Worm (Caenorhabditis elegans) whole organism, L1 larva: ENCODE data around the gene ztf-27.

Experiments
- Y116A8C.19 ChIP-seq: sonication (generic microtip); optimal IDR thresholded peaks from 2 replicates; lab custom pipeline; 2016; ENCODE audit warnings: missing compliant biosample characterization, missing genetic modification characterization, borderline replicate concordance
- ama-1 ChIP-seq: fragments of 150-350 bp; optimal IDR thresholded peaks from 2 replicates; lab custom pipeline; 2014
- efl-3 ChIP-seq: fragments of 200-800 bp; sonication (Bioruptor generic); optimal IDR thresholded peaks from 2 replicates; lab custom pipeline; 2018; ENCODE audit warnings: mild to moderate bottlenecking, missing genetic modification characterization, missing compliant biosample characterization
- grh-1 ChIP-seq: fragments of 200-800 bp; sonication (Bioruptor generic); IDR thresholded peaks from 2 replicates; pipeline ENCODE4 v1.3.6; 2022; ENCODE audit warnings: missing genetic modification reagents, missing genetic modification characterization, missing compliant biosample characterization
- hlh-17 ChIP-seq: fragments of 200-800 bp; sonication (Bioruptor generic); optimal IDR thresholded peaks from 2 replicates; lab custom pipeline; 2018; ENCODE audit warnings: missing genetic modification characterization, mild to moderate bottlenecking, missing compliant biosample characterization, moderate library complexity, borderline replicate concordance
- lin-15B ChIP-seq: fragments of 150-350 bp; sonication (generic microtip); optimal IDR thresholded peaks from 3 replicates; lab custom pipeline; 2014; ENCODE audit warnings: missing biosample characterization, missing genetic modification characterization
- lin-39 ChIP-seq: fragments of 150-350 bp; optimal IDR thresholded peaks from 2 replicates; lab custom pipeline; 2014; ENCODE audit warnings: missing biosample characterization, missing genetic modification reagents, missing genetic modification characterization
- nhr-84 ChIP-seq: sonication (generic microtip); optimal IDR thresholded peaks from 2 replicates; lab custom pipeline; 2017; ENCODE audit warnings: missing biosample characterization, missing genetic modification characterization
- skn-1 ChIP-seq: fragments of 150-350 bp; optimal IDR thresholded peaks from 2 replicates; lab custom pipeline; 2014; ENCODE audit warnings: missing biosample characterization, missing genetic modification characterization
- sptf-1 ChIP-seq: fragments of 150-350 bp; optimal IDR thresholded peaks from 2 replicates; lab custom pipeline; 2014; ENCODE audit warnings: missing biosample characterization, missing genetic modification characterization
- unc-30 ChIP-seq: sonication (generic microtip); optimal IDR thresholded peaks from 2 replicates; lab custom pipeline; 2017; ENCODE audit warnings: missing biosample characterization, missing genetic modification characterization
- unc-62 ChIP-seq: fragments of 150-350 bp; optimal IDR thresholded peaks from 2 replicates; lab custom pipeline; 2014; ENCODE audit warnings: missing biosample characterization, missing genetic modification reagents, missing genetic modification characterization
- unc-86 ChIP-seq: sonication (generic microtip); optimal IDR thresholded peaks from 2 replicates; lab custom pipeline; 2016; ENCODE audit warnings: missing genetic modification characterization, missing compliant biosample characterization

- TF ChIP-seq lin-39 (tag; lab: Kevin White, UChicago) (no peak), Y116A8C.19 (tag; lab: Kevin White, UChicago) (no peak), skn-1 (tag; lab: Kevin White, UChicago) (peak; percentile 61), unc-62 (GFP tag; lab: Kevin White, UChicago) (no peak), unc-86 (tag; lab: Kevin White, UChicago) (peak; percentile 66), nhr-84 (tag; lab: Kevin White, UChicago) (no peak), efl-3 (no peak), grh-1 (peak; percentile 57; the same call in 1 of the 2 replicates), lin-15B (tag; lab: Kevin White, UChicago) (peak; percentile 54), sptf-1 (tag; lab: Kevin White, UChicago) (no peak), unc-30 (tag; lab: Kevin White, UChicago) (no peak), hlh-17 (GFP tag; lab: Kevin White, UChicago) (no peak), ama-1 (lab: Kevin White, UChicago) (peak; percentile 16)
Observed at ce11 chrII:10388041-10388706, 3.0 kb downstream of the ztf-27 start.
